Fruit fly (Drosophila melanogaster): ENCODE results near the gene Sgt1.

DNA sequence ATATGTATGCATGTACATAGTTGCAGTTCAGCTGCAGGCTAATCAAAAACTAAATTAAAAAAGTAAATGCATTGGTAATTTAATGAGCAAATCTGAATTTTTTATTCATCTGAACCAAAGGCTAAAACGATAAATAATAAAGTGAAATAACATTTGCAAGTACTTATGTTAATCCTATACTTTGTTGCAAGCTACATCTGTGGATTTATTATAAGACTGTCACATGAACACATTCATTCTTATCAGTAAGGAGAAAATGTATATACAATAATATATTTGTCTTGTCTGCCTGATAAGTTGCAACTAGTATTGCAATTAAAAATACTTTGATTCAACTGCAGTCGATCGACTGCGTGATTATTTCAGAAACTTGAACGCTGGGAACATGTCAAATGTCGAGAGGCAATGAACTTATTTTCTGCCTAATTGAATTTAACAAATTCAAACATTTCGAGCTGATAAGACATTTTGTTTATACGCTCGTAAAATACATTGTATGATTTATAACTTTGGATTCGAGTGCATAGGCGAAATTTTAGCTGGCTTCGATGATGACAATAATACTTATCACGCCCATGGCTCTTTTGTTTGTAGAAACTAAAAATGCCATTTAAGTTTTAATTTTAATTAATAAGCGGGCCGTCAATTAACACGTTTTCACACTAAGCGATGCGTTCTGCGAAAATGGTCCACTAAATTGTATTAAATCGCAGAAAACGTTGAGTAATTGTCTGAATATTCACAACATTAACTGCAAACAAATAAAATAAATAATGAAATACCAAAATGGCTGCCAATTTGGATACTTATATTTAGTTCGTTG is 23.1 kb upstream of the Sgt1 start:
- TF ChIP-seq CG17806 (tag; optimal IDR thresholded peaks at IDR 0.05) (no peak), CG15710 (tag; optimal IDR thresholded peaks at IDR 0.05) (no peak), CG9948 (tag; optimal IDR thresholded peaks at IDR 0.05) (no peak), EcR (GFP tag; optimal IDR thresholded peaks at IDR 0.05) (no peak), CG10348 (GFP tag; IDR thresholded peaks at IDR 0.05) (no peak), CG14655 (GFP tag; optimal IDR thresholded peaks at IDR 0.05) (no peak), CG13204 (GFP tag; optimal IDR thresholded peaks at IDR 0.05) (no peak), Pif1A (GFP tag; optimal IDR thresholded peaks at IDR 0.05) (no peak), CG32121 (GFP tag; IDR thresholded peaks at IDR 0.05) (no peak), Ets98B (GFP tag; IDR thresholded peaks at IDR 0.05) (no peak), CG34367 (tag; optimal IDR thresholded peaks at IDR 0.05) (no peak), fd96Ca (GFP tag; IDR thresholded peaks at IDR 0.05) (no peak)

Measured in whole organism, pupa.